Fruit fly (Drosophila melanogaster): ENCODE results near the gene mge.

mge gene

dm6 chr3L:3940075-3940819, 30.5 kb upstream of the mge start, which contains the start of gene CG12766:
TSS of gene CG12766 (minus strand) at chr3L:3940125.
- TF ChIP-seq CG16779 (tag; optimal IDR thresholded peaks at IDR 0.05) (no peak), Hr4 (GFP tag; optimal IDR thresholded peaks at IDR 0.05) (peak; percentile 46), CG32006 (GFP tag; optimal IDR thresholded peaks at IDR 0.05) (no peak), CG15336 (GFP tag; IDR thresholded peaks at IDR 0.05) (peak; percentile 36; the same call in 1 of the 2 replicates), CG8319 (GFP tag; optimal IDR thresholded peaks at IDR 0.05) (no peak), eg (GFP tag; IDR thresholded peaks at IDR 0.05) (peak; percentile 70; the same call in 2 of the 3 replicates), CG11294 (GFP tag; IDR thresholded peaks at IDR 0.05) (0 out of 2 replicates have a peak, but pooled peaks have one; percentile 8), CG34406 (GFP tag; optimal IDR thresholded peaks at IDR 0.05) (no peak), Gug (GFP tag; IDR thresholded peaks at IDR 0.05) (peak; percentile 33; the same call in 1 of the 2 replicates), CG3919 (GFP tag; optimal IDR thresholded peaks at IDR 0.05) (peak; percentile 9), svp (GFP tag) (peak; percentile 10), CG6163 (GFP tag; IDR thresholded peaks at IDR 0.05) (peak; percentile 52; the same call in 2 of the 3 replicates), Ets96B (tag; optimal IDR thresholded peaks at IDR 0.05) (peak; percentile 16), dsx (GFP tag; optimal IDR thresholded peaks at IDR 0.05; ENCODE audit: poor library complexity, severe bottlenecking) (no peak), Eip78C (GFP tag) (peak; percentile 81)

DNA sequence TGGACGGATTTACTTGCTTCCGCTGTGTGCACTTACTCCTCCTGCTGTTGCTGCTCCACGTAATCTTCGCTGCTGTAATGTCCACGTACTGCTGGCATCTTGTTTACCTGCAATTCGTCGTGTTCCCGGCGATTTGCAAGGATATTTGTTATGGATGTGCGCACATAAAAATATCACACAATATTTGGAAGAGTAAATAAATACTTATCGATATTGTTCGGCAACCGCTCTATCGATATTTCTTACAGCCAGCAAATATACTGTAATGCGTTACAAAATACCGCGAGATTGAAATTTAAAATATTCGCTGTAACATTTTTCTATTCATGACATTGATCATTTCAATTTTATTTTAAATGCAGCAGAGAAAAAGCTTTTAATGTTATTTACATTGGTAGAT, 28.1 kb upstream of the mge start, which contains the start of gene CG10866:
CG10866 (minus strand) TSS at position 187 of the 400 bp plus-strand sequence.
- TF ChIP-seq CG10631 (GFP tag; optimal IDR thresholded peaks at IDR 0.05) = no peak
- TF ChIP-seq Eip78C (GFP tag) = peak; percentile 36
- peak; percentile 82 for TF ChIP-seq fkh (GFP tag; optimal IDR thresholded peaks at IDR 0.05)
- TF ChIP-seq CG6854 (GFP tag; optimal IDR thresholded peaks at IDR 0.05) = no peak
- no peak for TF ChIP-seq Hr39 (GFP tag; optimal IDR thresholded peaks at IDR 0.05)
- TF ChIP-seq Blimp-1 (GFP tag; optimal IDR thresholded peaks at IDR 0.05) = no peak
- peak; percentile 34 for TF ChIP-seq svp (GFP tag)
- TF ChIP-seq dsx (GFP tag; optimal IDR thresholded peaks at IDR 0.05; ENCODE audit: poor library complexity, severe bottlenecking) = no peak
- no peak for TF ChIP-seq CG11902 (GFP tag; optimal IDR thresholded peaks at IDR 0.05)
- TF ChIP-seq CG8119 (GFP tag; IDR thresholded peaks at IDR 0.05) = no peak
- no peak for TF ChIP-seq CG10669 (GFP tag; optimal IDR thresholded peaks at IDR 0.05)

DNA sequence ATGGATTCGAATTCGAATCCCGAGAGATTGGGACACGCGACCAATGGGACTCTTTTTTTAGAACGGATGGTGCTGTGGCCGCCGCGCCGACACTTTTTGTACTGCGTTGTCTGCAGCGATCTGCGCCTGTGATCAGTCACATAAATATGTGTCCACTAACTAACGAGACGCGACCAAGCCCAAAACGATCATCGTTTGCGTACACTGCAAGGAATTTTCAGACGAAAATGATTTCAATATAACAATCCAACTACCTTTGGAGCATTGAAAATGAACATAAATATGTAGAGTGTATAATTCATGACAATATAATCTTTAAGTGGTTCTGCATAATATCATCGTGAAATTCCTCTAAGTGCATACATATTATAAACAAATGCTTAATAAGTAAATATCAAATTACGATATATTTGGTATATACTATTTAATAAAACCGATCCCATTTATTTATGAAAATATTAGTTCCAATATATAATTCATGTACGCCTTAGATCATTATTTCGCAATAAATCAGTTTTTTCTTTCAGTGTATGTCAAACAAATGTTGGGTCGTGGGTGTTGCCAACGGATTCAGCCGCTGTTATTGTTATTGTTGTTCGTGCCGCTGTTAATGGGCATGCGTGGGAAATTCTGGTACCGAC, 26.0 kb upstream of the mge start, which contains the start of gene Eip63F-1:
Eip63F-1 (minus strand) TSS at position 51 of the 641 bp plus-strand sequence.
- no peak for TF ChIP-seq CG7368 (GFP tag; optimal IDR thresholded peaks at IDR 0.05)
- TF ChIP-seq CG8319 (GFP tag; optimal IDR thresholded peaks at IDR 0.05) = no peak
- TF ChIP-seq Sox102F (GFP tag; optimal IDR thresholded peaks at IDR 0.05) = no peak
- TF ChIP-seq dsx (GFP tag; optimal IDR thresholded peaks at IDR 0.05; ENCODE audit: poor library complexity, severe bottlenecking) = no peak
- TF ChIP-seq CG8632 (GFP tag; optimal IDR thresholded peaks at IDR 0.05) = no peak
- TF ChIP-seq CG1621 (tag; optimal IDR thresholded peaks at IDR 0.05) = no peak
- peak; percentile 27 for TF ChIP-seq esn (GFP tag; optimal IDR thresholded peaks at IDR 0.05)
- peak; percentile 76 for TF ChIP-seq Eip78C (GFP tag)
- no peak for TF ChIP-seq topi (GFP tag; optimal IDR thresholded peaks at IDR 0.05)
- peak; percentile 62 for TF ChIP-seq CG15336 (GFP tag; IDR thresholded peaks at IDR 0.05)
- no peak for TF ChIP-seq CG6854 (GFP tag; optimal IDR thresholded peaks at IDR 0.05)
- TF ChIP-seq svp (GFP tag) = peak; percentile 62
- no peak for TF ChIP-seq CG11902 (GFP tag; optimal IDR thresholded peaks at IDR 0.05)
- no peak for TF ChIP-seq CG6808 (GFP tag; optimal IDR thresholded peaks at IDR 0.05)
- TF ChIP-seq CG11762 (GFP tag; optimal IDR thresholded peaks at IDR 0.05; ENCODE audit: insufficient read depth) = no peak
- TF ChIP-seq Lpt (GFP tag; optimal IDR thresholded peaks at IDR 0.05) = no peak
- no peak for TF ChIP-seq lz (GFP tag; optimal IDR thresholded peaks at IDR 0.05)
- no peak for TF ChIP-seq Hr38 (GFP tag; optimal IDR thresholded peaks at IDR 0.05)
- no peak for TF ChIP-seq vri (GFP tag; optimal IDR thresholded peaks at IDR 0.05)
- no peak; the same call in 2 of the 3 replicates for TF ChIP-seq CG6163 (GFP tag; IDR thresholded peaks at IDR 0.05)
- no peak for TF ChIP-seq CG3032 (tag; optimal IDR thresholded peaks at IDR 0.05)
- TF ChIP-seq ss (GFP tag; optimal IDR thresholded peaks at IDR 0.05) = no peak
- no peak for TF ChIP-seq Sox15 (GFP tag; optimal IDR thresholded peaks at IDR 0.05)
- peak; percentile 4 for TF ChIP-seq cyc (GFP tag; optimal IDR thresholded peaks at IDR 0.05)
- TF ChIP-seq fd59A (GFP tag; optimal IDR thresholded peaks at IDR 0.05) = no peak
- TF ChIP-seq CG32006 (GFP tag; optimal IDR thresholded peaks at IDR 0.05) = peak; percentile 69
- no peak for TF ChIP-seq Eip75B (GFP tag; optimal IDR thresholded peaks at IDR 0.05)
- no peak for TF ChIP-seq fd85E (GFP tag; optimal IDR thresholded peaks at IDR 0.05)
- no peak for TF ChIP-seq spab (GFP tag; optimal IDR thresholded peaks at IDR 0.05)
- TF ChIP-seq CG34406 (GFP tag; optimal IDR thresholded peaks at IDR 0.05) = peak; percentile 1
- peak; percentile 12 for TF ChIP-seq CG4318 (GFP tag; optimal IDR thresholded peaks at IDR 0.05)
